Worm (Caenorhabditis elegans) whole organism, young adult: ENCODE data around the gene madf-3.

Experiments used
- B0019.2 ChIP-seq: fragments of 200-800 bp; sonication (Bioruptor generic); conservative IDR thresholded peaks from 2 replicates; pipeline ENCODE4 v1.3.6; 2022; ENCODE audit warnings: missing genetic modification reagents, missing genetic modification characterization, missing compliant biosample characterization
- B0035.1 ChIP-seq: sonication (generic microtip); optimal IDR thresholded peaks from 2 replicates; lab custom pipeline; 2016; ENCODE audit warnings: missing genetic modification characterization, mild to moderate bottlenecking, missing compliant biosample characterization, missing genotype, missing genetic modification reagents
- B0336.3 ChIP-seq: fragments of 200-800 bp; sonication (Bioruptor generic); IDR thresholded peaks from 2 replicates; pipeline ENCODE4 v1.3.6; 2022; ENCODE audit warnings: missing genetic modification characterization, missing compliant biosample characterization
- C17E4.6 ChIP-seq: fragments of 200-800 bp; sonication (Bioruptor generic); IDR thresholded peaks from 2 replicates; pipeline ENCODE4 v1.3.6; 2022; ENCODE audit warnings: missing genetic modification reagents, missing genetic modification characterization, missing compliant biosample characterization
- D2030.7 ChIP-seq: fragments of 200-800 bp; sonication (Bioruptor generic); IDR thresholded peaks from 2 replicates; pipeline ENCODE4 v1.3.6; 2022; ENCODE audit warnings: missing genetic modification reagents, missing genetic modification characterization, missing compliant biosample characterization
- F23B12.7 ChIP-seq: sonication (generic microtip); optimal IDR thresholded peaks from 2 replicates; lab custom pipeline; 2017; ENCODE audit warnings: missing genetic modification characterization, mild to moderate bottlenecking, missing compliant biosample characterization, antibody characterized with exemption, moderate library complexity; ENCODE audit not compliant: insufficient read depth
- F55B11.4 ChIP-seq: sonication (generic microtip); optimal IDR thresholded peaks from 2 replicates; lab custom pipeline; 2016; ENCODE audit warnings: missing compliant biosample characterization, missing genetic modification characterization, borderline replicate concordance; ENCODE audit not compliant: insufficient read depth
- K12H6.12 ChIP-seq: fragments of 200-800 bp; sonication (Bioruptor generic); optimal IDR thresholded peaks from 2 replicates; lab custom pipeline; 2018; ENCODE audit warnings: mild to moderate bottlenecking, missing genetic modification characterization, missing compliant biosample characterization
- T26A5.8 ChIP-seq: sonication (generic microtip); optimal IDR thresholded peaks from 2 replicates; lab custom pipeline; 2016; ENCODE audit warnings: missing genetic modification characterization, missing compliant biosample characterization
- Y53G8AR.9 ChIP-seq: fragments of 200-800 bp; sonication (Bioruptor generic); conservative IDR thresholded peaks from 2 replicates; pipeline ENCODE4 v1.3.6; 2022; ENCODE audit warnings: missing genetic modification reagents, missing genetic modification characterization, missing compliant biosample characterization
- Y79H2A.3 ChIP-seq: fragments of 200-800 bp; sonication (Bioruptor generic); conservative IDR thresholded peaks from 2 replicates; pipeline ENCODE4 v1.3.6; 2022; ENCODE audit warnings: missing genetic modification reagents, missing genetic modification characterization, missing compliant biosample characterization
- akir-1 ChIP-seq: fragments of 200-800 bp; sonication (Bioruptor generic); optimal IDR thresholded peaks from 2 replicates; lab custom pipeline; 2018; ENCODE audit warnings: mild to moderate bottlenecking, missing genetic modification characterization, moderate library complexity, missing compliant biosample characterization
- aptf-2 ChIP-seq: fragments of 200-800 bp; sonication (Bioruptor generic); conservative IDR thresholded peaks from 2 replicates; pipeline ENCODE4 v1.3.6; 2022; ENCODE audit warnings: missing genetic modification reagents, missing genetic modification characterization, missing compliant biosample characterization
- aptf-3 ChIP-seq: fragments of 200-800 bp; sonication (Bioruptor generic); IDR thresholded peaks from 2 replicates; pipeline ENCODE4 v1.3.6; 2022; ENCODE audit warnings: missing genetic modification characterization, missing compliant biosample characterization
- athp-1 ChIP-seq: sonication (generic microtip); optimal IDR thresholded peaks from 2 replicates; lab custom pipeline; 2017; ENCODE audit warnings: mild to moderate bottlenecking, missing genetic modification characterization, missing compliant biosample characterization
- attf-3 ChIP-seq: fragments of 200-800 bp; sonication (Bioruptor generic); conservative IDR thresholded peaks from 2 replicates; pipeline ENCODE4 v1.3.6; 2022; ENCODE audit warnings: missing genetic modification reagents, missing genetic modification characterization, missing compliant biosample characterization
- ceh-100 ChIP-seq: fragments of 200-800 bp; sonication (Bioruptor generic); IDR thresholded peaks from 2 replicates; pipeline ENCODE4 v1.3.6; 2022; ENCODE audit warnings: missing genetic modification reagents, missing genetic modification characterization, missing compliant biosample characterization
- dox-1 ChIP-seq: fragments of 200-800 bp; sonication (Bioruptor generic); IDR thresholded peaks from 2 replicates; pipeline ENCODE4 v1.3.6; 2022; ENCODE audit warnings: missing genetic modification reagents, missing genetic modification characterization, missing compliant biosample characterization
- egl-44 ChIP-seq: fragments of 200-800 bp; sonication (Bioruptor generic); IDR thresholded peaks from 2 replicates; pipeline ENCODE4 v1.3.6; 2022; ENCODE audit warnings: missing genetic modification reagents, missing genetic modification characterization, missing compliant biosample characterization
- egrh-3 ChIP-seq: fragments of 200-800 bp; sonication (Bioruptor generic); IDR thresholded peaks from 2 replicates; pipeline ENCODE4 v1.3.6; 2022; ENCODE audit warnings: missing genetic modification reagents, missing genetic modification characterization, missing compliant biosample characterization
- ekl-4 ChIP-seq: fragments of 200-800 bp; sonication (Bioruptor generic); IDR thresholded peaks from 2 replicates; pipeline ENCODE4 v1.3.6; 2022; ENCODE audit warnings: missing genetic modification reagents, missing genetic modification characterization, missing compliant biosample characterization
- gei-17 ChIP-seq: fragments of 200-800 bp; sonication (Bioruptor generic); optimal IDR thresholded peaks from 2 replicates; lab custom pipeline; 2018; ENCODE audit warnings: mild to moderate bottlenecking, missing genetic modification characterization, missing compliant biosample characterization
- him-1 ChIP-seq: sonication (generic microtip); optimal IDR thresholded peaks from 2 replicates; lab custom pipeline; 2016; ENCODE audit warnings: missing genotype, missing genetic modification reagents, missing genetic modification characterization, missing compliant biosample characterization
- hlh-12 ChIP-seq: sonication (generic microtip); optimal IDR thresholded peaks from 2 replicates; lab custom pipeline; 2016; ENCODE audit warnings: missing genetic modification characterization, missing compliant biosample characterization
- hrde-1 ChIP-seq: sonication (generic microtip); optimal IDR thresholded peaks from 2 replicates; lab custom pipeline; 2016; ENCODE audit warnings: missing genetic modification characterization, mild to moderate bottlenecking, missing compliant biosample characterization, moderate library complexity, missing genotype, missing genetic modification reagents, borderline replicate concordance
- hsf-1 ChIP-seq: fragments of 200-800 bp; sonication (Bioruptor generic); IDR thresholded peaks from 2 replicates; pipeline ENCODE4 v1.3.6; 2022; ENCODE audit warnings: missing genetic modification reagents, missing genetic modification characterization, missing compliant biosample characterization
- let-607 ChIP-seq, 2 experiments: fragments of 200-800 bp in 1 of 2; sonication (Bioruptor generic) in 1 of 2; sonication (generic microtip) in 1 of 2; optimal IDR thresholded peaks; 2 replicates each; lab custom pipeline; 2016 to 2018; ENCODE audit warnings: mild to moderate bottlenecking in 2 of 2, missing compliant biosample characterization in 2 of 2, missing genetic modification characterization in 2 of 2, moderate library complexity in 2 of 2, missing genotype in 1 of 2
- lin-40 ChIP-seq: sonication (generic microtip); optimal IDR thresholded peaks from 2 replicates; lab custom pipeline; 2016; ENCODE audit warnings: missing genetic modification characterization, mild to moderate bottlenecking, missing compliant biosample characterization, missing genotype, missing genetic modification reagents
- lin-54 ChIP-seq: fragments of 200-800 bp; sonication (Bioruptor generic); optimal IDR thresholded peaks from 2 replicates; lab custom pipeline; 2018; ENCODE audit warnings: mild to moderate bottlenecking, missing genetic modification characterization, missing compliant biosample characterization
- lsl-1 ChIP-seq: fragments of 200-800 bp; sonication (Bioruptor generic); optimal IDR thresholded peaks from 2 replicates; lab custom pipeline; 2018; ENCODE audit warnings: mild to moderate bottlenecking, missing genetic modification characterization, moderate library complexity, missing compliant biosample characterization
- madf-3 ChIP-seq: fragments of 200-800 bp; sonication (Bioruptor generic); IDR thresholded peaks from 2 replicates; pipeline ENCODE4 v1.3.6; 2022; ENCODE audit warnings: missing genetic modification reagents, missing genetic modification characterization, missing compliant biosample characterization
- madf-6 ChIP-seq: fragments of 200-800 bp; sonication (Bioruptor generic); IDR thresholded peaks from 2 replicates; pipeline ENCODE4 v1.3.6; 2022; ENCODE audit warnings: missing genetic modification reagents, missing genetic modification characterization, missing compliant biosample characterization
- madf-8 ChIP-seq: fragments of 200-800 bp; sonication (Bioruptor generic); conservative IDR thresholded peaks from 2 replicates; pipeline ENCODE4 v1.3.6; 2022; ENCODE audit warnings: missing genetic modification reagents, missing genetic modification characterization, missing compliant biosample characterization
- nhr-90 ChIP-seq: sonication (generic microtip); optimal IDR thresholded peaks from 2 replicates; lab custom pipeline; 2016; ENCODE audit warnings: missing genotype, mild to moderate bottlenecking, missing genetic modification characterization, missing compliant biosample characterization
- rcor-1 ChIP-seq: fragments of 200-800 bp; sonication (Bioruptor generic); IDR thresholded peaks from 2 replicates; pipeline ENCODE4 v1.3.6; 2022; ENCODE audit warnings: missing genetic modification reagents, missing genetic modification characterization, missing compliant biosample characterization
- rec-8 ChIP-seq, 2 experiments: sonication (generic microtip); optimal IDR thresholded peaks; 2 replicates each; lab custom pipeline; 2016; ENCODE audit warnings: mild to moderate bottlenecking in 2 of 2, missing genetic modification characterization in 2 of 2, missing genetic modification reagents in 2 of 2, missing genotype in 2 of 2, missing biosample characterization in 1 of 2, missing compliant biosample characterization in 1 of 2, moderate library complexity in 1 of 2
- sdz-38 ChIP-seq: sonication (generic microtip); optimal IDR thresholded peaks from 2 replicates; lab custom pipeline; 2016; ENCODE audit warnings: missing genotype, missing genetic modification characterization, missing compliant biosample characterization
- sea-2 ChIP-seq: fragments of 200-800 bp; sonication (Bioruptor generic); IDR thresholded peaks from 2 replicates; pipeline ENCODE4 v1.3.6; 2022; ENCODE audit warnings: missing genetic modification characterization, missing compliant biosample characterization
- snpc-1.1 ChIP-seq: sonication (generic microtip); optimal IDR thresholded peaks from 2 replicates; lab custom pipeline; 2017; ENCODE audit warnings: missing genetic modification characterization, mild to moderate bottlenecking, missing compliant biosample characterization, antibody characterized with exemption, moderate library complexity, missing genotype, missing genetic modification reagents; ENCODE audit not compliant: insufficient read depth
- snpc-3.4 ChIP-seq: sonication (generic microtip); optimal IDR thresholded peaks from 2 replicates; lab custom pipeline; 2017; ENCODE audit warnings: missing genetic modification characterization, mild to moderate bottlenecking, missing compliant biosample characterization, antibody characterized with exemption, moderate library complexity, missing genotype, missing genetic modification reagents
- somi-1 ChIP-seq: fragments of 200-800 bp; sonication (Bioruptor generic); optimal IDR thresholded peaks from 2 replicates; lab custom pipeline; 2018; ENCODE audit warnings: mild to moderate bottlenecking, missing genetic modification characterization, missing compliant biosample characterization
- sptf-2 ChIP-seq: fragments of 200-800 bp; sonication (Bioruptor generic); optimal IDR thresholded peaks from 2 replicates; lab custom pipeline; 2018; ENCODE audit warnings: mild to moderate bottlenecking, missing genetic modification characterization, missing compliant biosample characterization
- unc-130 ChIP-seq: sonication (generic microtip); optimal IDR thresholded peaks from 2 replicates; lab custom pipeline; 2016; ENCODE audit warnings: missing genetic modification reagents, missing genetic modification characterization, missing compliant biosample characterization
- xnd-1 ChIP-seq: sonication (generic microtip); optimal IDR thresholded peaks from 2 replicates; lab custom pipeline; 2016; ENCODE audit warnings: missing genotype, missing genetic modification reagents, missing genetic modification characterization, missing compliant biosample characterization
- zfh-2 ChIP-seq: fragments of 200-800 bp; sonication (Bioruptor generic); conservative IDR thresholded peaks from 2 replicates; pipeline ENCODE4 v1.3.6; 2022; ENCODE audit warnings: missing genetic modification reagents, missing genetic modification characterization, missing compliant biosample characterization
- ztf-18 ChIP-seq: sonication (generic microtip); optimal IDR thresholded peaks from 2 replicates; lab custom pipeline; 2016; ENCODE audit warnings: missing genotype, mild to moderate bottlenecking, missing genetic modification characterization, missing compliant biosample characterization
- ztf-3 ChIP-seq: fragments of 200-800 bp; sonication (Bioruptor generic); optimal IDR thresholded peaks from 2 replicates; lab custom pipeline; 2018; ENCODE audit warnings: mild to moderate bottlenecking, missing genetic modification characterization, missing compliant biosample characterization

madf-3 gene

ce11 chrII:4299227-4299703 lies 35.3 kb upstream of the madf-3 start, which contains the start of gene sco-1 (continued):
- peak; percentile 72 for TF ChIP-seq F23B12.7
- peak; percentile 90 for TF ChIP-seq madf-3 (GFP tag; lab: Robert Waterston, UW)
- TF ChIP-seq rec-8 (tag; optimal IDR thresholded peaks at IDR 0.05; lab: Kevin White, UChicago): peak in 1 of 2 experiments; percentile 61
- TF ChIP-seq lsl-1: peak; percentile 79
- 0 out of 2 replicates have a peak, but pooled peaks have one; percentile 58 for TF ChIP-seq C17E4.6 (GFP tag; lab: Robert Waterston, UW)
- TF ChIP-seq B0035.1 (tag; lab: Kevin White, UChicago): no peak
- TF ChIP-seq somi-1 (GFP tag; lab: Kevin White, UChicago): peak; percentile 78
- peak; percentile 56; the same call in 1 of the 2 replicates for TF ChIP-seq egl-44 (GFP tag; lab: Robert Waterston, UW)
- peak; percentile 91 for TF ChIP-seq athp-1 (tag; lab: Kevin White, UChicago)
- TF ChIP-seq gei-17 (GFP tag; lab: Kevin White, UChicago): peak; percentile 56
- TF ChIP-seq ztf-3: no peak
- TF ChIP-seq snpc-3.4 (tag; lab: Kevin White, UChicago): peak; percentile 73
- TF ChIP-seq madf-6: peak; percentile 92
- TF ChIP-seq hsf-1: peak; percentile 61; the same call in 1 of the 2 replicates
- peak; percentile 95 for TF ChIP-seq dox-1
- no peak for TF ChIP-seq hlh-12 (tag; lab: Kevin White, UChicago)
- TF ChIP-seq B0019.2 (GFP tag; lab: Robert Waterston, UW): peak; percentile 99
- TF ChIP-seq sptf-2: peak; percentile 53
- TF ChIP-seq attf-3 (GFP tag; lab: Robert Waterston, UW): peak; percentile 73
- TF ChIP-seq lin-54 (GFP tag; lab: Kevin White, UChicago): peak; percentile 80
- TF ChIP-seq lin-40 (tag; lab: Kevin White, UChicago): peak; percentile 93
- TF ChIP-seq egrh-3 (GFP tag; lab: Robert Waterston, UW): peak; percentile 60
- peak; percentile 54 for TF ChIP-seq xnd-1 (tag; lab: Kevin White, UChicago)
- TF ChIP-seq sea-2 (GFP tag; lab: Robert Waterston, UW): 0 out of 2 replicates have a peak, but pooled peaks have one; percentile 59
- peak; percentile 13 for TF ChIP-seq him-1
- peak; percentile 75 for TF ChIP-seq ceh-100 (GFP tag; lab: Robert Waterston, UW)
- TF ChIP-seq akir-1: peak; percentile 53
- no peak for TF ChIP-seq hrde-1 (tag; lab: Kevin White, UChicago)
- no peak for TF ChIP-seq aptf-3 (GFP tag; lab: Robert Waterston, UW)
- no peak for TF ChIP-seq sdz-38
- TF ChIP-seq ztf-18: no peak
- peak; percentile 79 for TF ChIP-seq ekl-4 (GFP tag; lab: Robert Waterston, UW)
- TF ChIP-seq nhr-90 (tag; lab: Kevin White, UChicago): no peak
- TF ChIP-seq let-607 (tag; optimal IDR thresholded peaks at IDR 0.05; lab: Kevin White, UChicago): peak; percentile 53 to 62
- TF ChIP-seq K12H6.12 (tag; lab: Kevin White, UChicago): peak; percentile 83
- TF ChIP-seq B0336.3 (GFP tag; lab: Robert Waterston, UW): peak; percentile 89
- peak; percentile 87 for TF ChIP-seq D2030.7
- peak; percentile 61 for TF ChIP-seq zfh-2 (GFP tag; lab: Robert Waterston, UW)
- peak; percentile 94 for TF ChIP-seq Y53G8AR.9
- TF ChIP-seq unc-130 (GFP tag; lab: Kevin White, UChicago): peak; percentile 77
- TF ChIP-seq snpc-1.1: peak; percentile 22
- TF ChIP-seq rcor-1 (GFP tag; lab: Robert Waterston, UW): peak; percentile 91
- peak; percentile 70; the same call in 1 of the 2 replicates for TF ChIP-seq Y79H2A.3 (GFP tag; lab: Robert Waterston, UW)
- TF ChIP-seq F55B11.4 (tag; lab: Kevin White, UChicago): no peak
- TF ChIP-seq T26A5.8: no peak
- peak; percentile 81 for TF ChIP-seq madf-8 (GFP tag; lab: Robert Waterston, UW)
- peak; percentile 86 for TF ChIP-seq aptf-2 (GFP tag; lab: Robert Waterston, UW)
